Worm (Caenorhabditis elegans) whole organism, L1 larva: Measurements from ENCODE around the gene F48E3.6.

Experiments
- C34B4.2 ChIP-seq: sonication (generic microtip); optimal IDR thresholded peaks from 2 replicates; lab custom pipeline; 2017; ENCODE audit warnings: mild to moderate bottlenecking, missing genetic modification characterization, missing compliant biosample characterization
- nhr-76 ChIP-seq: sonication (generic microtip); optimal IDR thresholded peaks from 2 replicates; lab custom pipeline; 2017; ENCODE audit warnings: missing biosample characterization, missing genetic modification characterization
- rnt-1 ChIP-seq: sonication (generic microtip); optimal IDR thresholded peaks from 2 replicates; lab custom pipeline; 2016; ENCODE audit warnings: mild to moderate bottlenecking, missing genetic modification characterization, moderate library complexity, missing compliant biosample characterization
- sox-4 ChIP-seq: sonication (generic microtip); optimal IDR thresholded peaks from 2 replicates; lab custom pipeline; 2016; ENCODE audit warnings: missing genetic modification characterization, missing compliant biosample characterization

DNA sequence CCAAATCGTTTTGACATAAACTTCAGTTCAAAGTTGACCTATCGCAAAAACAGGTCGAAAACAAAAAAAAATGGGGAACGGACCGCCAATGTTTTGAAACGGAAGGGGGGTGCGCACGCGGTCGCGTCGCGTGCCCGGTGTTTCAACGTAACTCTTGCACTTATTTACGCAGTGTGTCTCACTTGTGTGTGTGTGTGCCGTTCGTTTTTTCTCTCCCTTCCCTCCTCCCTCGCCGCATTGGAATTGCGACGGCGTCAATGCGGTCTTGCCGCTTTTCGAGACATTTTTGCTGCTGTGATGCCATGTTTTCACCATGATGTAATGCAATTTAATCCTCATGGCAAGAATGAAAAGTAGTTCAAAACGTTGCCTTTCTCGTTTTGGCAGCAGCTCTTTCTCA is 24.2 kb downstream of the F48E3.6 start:
- TF ChIP-seq rnt-1 (tag; lab: Kevin White, UChicago), result peak; percentile 0
- no peak for TF ChIP-seq sox-4 (tag; lab: Kevin White, UChicago)
- TF ChIP-seq nhr-76, result no peak
- no peak for TF ChIP-seq C34B4.2
